Worm (Caenorhabditis elegans) whole organism, L3 larva: ENCODE data around the gene clec-28.

Source experiments
- R02D3.7 ChIP-seq: fragments of 150-350 bp; optimal IDR thresholded peaks from 2 replicates; lab custom pipeline; 2014; ENCODE audit warnings: missing biosample characterization, missing genetic modification characterization
- ZK546.5 ChIP-seq: sonication (generic microtip); optimal IDR thresholded peaks from 2 replicates; lab custom pipeline; 2017; ENCODE audit warnings: missing biosample characterization, missing genetic modification characterization
- ama-1 ChIP-seq: fragments of 150-350 bp; optimal IDR thresholded peaks from 2 replicates; lab custom pipeline; 2018
- ceh-16 ChIP-seq: sonication (generic microtip); optimal IDR thresholded peaks from 2 replicates; lab custom pipeline; 2017; ENCODE audit warnings: missing biosample characterization, missing genetic modification characterization
- ceh-28 ChIP-seq: fragments of 150-350 bp; optimal IDR thresholded peaks from 2 replicates; lab custom pipeline; 2014; ENCODE audit warnings: missing biosample characterization, missing genetic modification reagents, missing genetic modification characterization
- ceh-82 ChIP-seq: fragments of 150-350 bp; optimal IDR thresholded peaks from 2 replicates; lab custom pipeline; 2014; ENCODE audit warnings: missing biosample characterization, missing genetic modification characterization
- daf-12 ChIP-seq: fragments of 150-350 bp; optimal IDR thresholded peaks from 2 replicates; lab custom pipeline; 2014; ENCODE audit warnings: missing biosample characterization, missing genetic modification reagents, missing genetic modification characterization
- egl-27 ChIP-seq: sonication (generic microtip); optimal IDR thresholded peaks from 4 replicates; lab custom pipeline; 2017; ENCODE audit warnings: missing biosample characterization, missing genetic modification reagents, missing genetic modification characterization
- elt-1 ChIP-seq: fragments of 150-350 bp; optimal IDR thresholded peaks from 2 replicates; lab custom pipeline; 2014; ENCODE audit warnings: missing biosample characterization, missing genetic modification characterization
- elt-2 ChIP-seq: sonication (generic microtip); optimal IDR thresholded peaks from 2 replicates; lab custom pipeline; 2016; ENCODE audit warnings: missing genetic modification reagents, mild to moderate bottlenecking, missing genetic modification characterization, missing compliant biosample characterization
- elt-3 ChIP-seq, 3 experiments: fragments of 150-350 bp in 1 of 3; sonication (generic microtip) in 2 of 3; optimal IDR thresholded peaks; 2 replicates in 2 of 3; 4 replicates in 1 of 3; lab custom pipeline; 2014 to 2017; ENCODE audit warnings: missing biosample characterization in 3 of 3, missing genetic modification characterization in 3 of 3
- eor-1 ChIP-seq, 2 experiments: fragments of 150-350 bp; optimal IDR thresholded peaks; 2 replicates each; lab custom pipeline; 2014 to 2018; ENCODE audit warnings: missing biosample characterization in 2 of 2, missing genetic modification characterization in 2 of 2
- fkh-2 ChIP-seq: fragments of 150-350 bp; optimal IDR thresholded peaks from 2 replicates; lab custom pipeline; 2014; ENCODE audit warnings: missing biosample characterization, missing genetic modification reagents, missing genetic modification characterization
- fos-1 ChIP-seq: fragments of 150-350 bp; optimal IDR thresholded peaks from 2 replicates; lab custom pipeline; 2014; ENCODE audit warnings: missing biosample characterization, missing genetic modification characterization
- hmg-11 ChIP-seq: sonication (generic microtip); optimal IDR thresholded peaks from 2 replicates; lab custom pipeline; 2016; ENCODE audit warnings: missing genetic modification characterization, missing compliant biosample characterization
- jun-1 ChIP-seq: fragments of 150-350 bp; optimal IDR thresholded peaks from 2 replicates; lab custom pipeline; 2014; ENCODE audit warnings: missing biosample characterization, missing genetic modification reagents, missing genetic modification characterization
- lin-15B ChIP-seq: fragments of 150-350 bp; optimal IDR thresholded peaks from 2 replicates; lab custom pipeline; 2014; ENCODE audit warnings: missing biosample characterization, missing genetic modification characterization
- lin-39 ChIP-seq: fragments of 150-350 bp; optimal IDR thresholded peaks from 2 replicates; lab custom pipeline; 2018; ENCODE audit warnings: missing biosample characterization, missing genetic modification reagents, missing genetic modification characterization
- lsy-12 ChIP-seq: sonication (generic microtip); optimal IDR thresholded peaks from 2 replicates; lab custom pipeline; 2016; ENCODE audit warnings: mild to moderate bottlenecking, missing genetic modification characterization, missing compliant biosample characterization
- mdl-1 ChIP-seq: fragments of 150-350 bp; optimal IDR thresholded peaks from 2 replicates; lab custom pipeline; 2014; ENCODE audit warnings: missing biosample characterization, missing genetic modification characterization
- mml-1 ChIP-seq: fragments of 150-350 bp; sonication (generic microtip); optimal IDR thresholded peaks from 3 replicates; lab custom pipeline; 2014; ENCODE audit warnings: missing biosample characterization, missing genetic modification characterization
- nfya-1 ChIP-seq: sonication (generic microtip); optimal IDR thresholded peaks from 2 replicates; lab custom pipeline; 2017; ENCODE audit warnings: missing genetic modification characterization, mild to moderate bottlenecking, missing compliant biosample characterization, antibody characterized with exemption, moderate library complexity; ENCODE audit not compliant: insufficient read depth
- nhr-11 ChIP-seq: fragments of 150-350 bp; optimal IDR thresholded peaks from 2 replicates; lab custom pipeline; 2014; ENCODE audit warnings: missing biosample characterization, missing genetic modification characterization
- nhr-12 ChIP-seq: fragments of 150-350 bp; optimal IDR thresholded peaks from 2 replicates; lab custom pipeline; 2014; ENCODE audit warnings: missing biosample characterization, missing genetic modification characterization
- nhr-237 ChIP-seq: fragments of 150-350 bp; optimal IDR thresholded peaks from 2 replicates; lab custom pipeline; 2014; ENCODE audit warnings: missing biosample characterization, missing genetic modification characterization
- nhr-25 ChIP-seq: sonication (generic microtip); optimal IDR thresholded peaks from 2 replicates; lab custom pipeline; 2017; ENCODE audit warnings: missing biosample characterization, missing genetic modification characterization
- nhr-28 ChIP-seq: fragments of 150-350 bp; optimal IDR thresholded peaks from 2 replicates; lab custom pipeline; 2014; ENCODE audit warnings: missing biosample characterization, missing genetic modification characterization
- nhr-43 ChIP-seq: sonication (generic microtip); optimal IDR thresholded peaks from 2 replicates; lab custom pipeline; 2016; ENCODE audit warnings: mild to moderate bottlenecking, missing genetic modification characterization, missing compliant biosample characterization; ENCODE audit not compliant: poor library complexity, severe bottlenecking
- nhr-76 ChIP-seq: fragments of 150-350 bp; sonication (generic microtip); optimal IDR thresholded peaks from 5 replicates; lab custom pipeline; 2014; ENCODE audit warnings: missing biosample characterization, missing genetic modification characterization
- nhr-77 ChIP-seq: fragments of 150-350 bp; optimal IDR thresholded peaks from 2 replicates; lab custom pipeline; 2014; ENCODE audit warnings: missing biosample characterization, missing genetic modification characterization
- pha-4 ChIP-seq: fragments of 150-350 bp; optimal IDR thresholded peaks from 2 replicates; lab custom pipeline; 2014; ENCODE audit warnings: missing biosample characterization, missing genetic modification reagents, missing genetic modification characterization
- pqm-1 ChIP-seq: fragments of 150-350 bp; optimal IDR thresholded peaks from 2 replicates; lab custom pipeline; 2017; ENCODE audit warnings: missing biosample characterization, missing genetic modification characterization, inconsistent platforms
- sea-2 ChIP-seq: fragments of 150-350 bp; sonication (generic microtip); optimal IDR thresholded peaks from 4 replicates; lab custom pipeline; 2014; ENCODE audit warnings: missing biosample characterization, missing genetic modification reagents, missing genetic modification characterization
- skn-1 ChIP-seq: fragments of 150-350 bp; optimal IDR thresholded peaks from 2 replicates; lab custom pipeline; 2014; ENCODE audit warnings: missing biosample characterization, missing genetic modification characterization
- snpc-4 ChIP-seq: fragments of 150-350 bp; optimal IDR thresholded peaks from 2 replicates; lab custom pipeline; 2014; ENCODE audit warnings: missing biosample characterization, missing genetic modification characterization
- tbx-2 ChIP-seq: sonication (generic microtip); optimal IDR thresholded peaks from 2 replicates; lab custom pipeline; 2016; ENCODE audit warnings: mild to moderate bottlenecking, missing genetic modification characterization, missing compliant biosample characterization
- unc-39 ChIP-seq: sonication (generic microtip); optimal IDR thresholded peaks from 4 replicates; lab custom pipeline; 2017; ENCODE audit warnings: missing biosample characterization, missing genetic modification characterization
- unc-62 ChIP-seq: fragments of 150-350 bp; sonication (generic microtip); optimal IDR thresholded peaks from 4 replicates; lab custom pipeline; 2014; ENCODE audit warnings: missing biosample characterization, missing genetic modification reagents, missing genetic modification characterization
- zag-1 ChIP-seq: fragments of 150-350 bp; optimal IDR thresholded peaks from 2 replicates; lab custom pipeline; 2014; ENCODE audit warnings: missing biosample characterization, missing genetic modification characterization
- ztf-11 ChIP-seq: fragments of 150-350 bp; optimal IDR thresholded peaks from 2 replicates; lab custom pipeline; 2014; ENCODE audit warnings: missing biosample characterization, missing genetic modification characterization
- ztf-4 ChIP-seq: fragments of 150-350 bp; optimal IDR thresholded peaks from 2 replicates; lab custom pipeline; 2014; ENCODE audit warnings: missing biosample characterization, missing genetic modification characterization

Gene clec-28

DNA sequence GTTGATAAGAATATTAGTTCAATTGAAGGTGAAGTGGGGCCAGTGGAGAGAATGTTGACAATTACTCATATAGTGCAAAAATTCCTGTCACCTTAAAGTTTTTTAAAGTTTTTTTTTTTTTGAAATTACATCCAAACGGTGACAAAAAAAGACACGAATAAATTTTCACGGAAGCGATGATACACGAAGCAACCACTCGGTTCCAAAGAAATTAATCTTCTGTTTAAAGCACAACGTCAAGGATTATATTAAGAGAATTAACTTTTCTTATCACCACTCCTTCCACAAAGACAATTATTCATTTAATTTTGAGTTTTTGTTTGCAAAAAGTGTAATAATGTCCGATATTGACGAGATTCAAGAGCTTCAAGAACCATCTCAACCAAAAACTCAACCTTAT is at the start of gene clec-28:
Gene clec-28, plus strand, starts transcription at position 301 of the 400 bp plus-strand sequence.
- no peak for TF ChIP-seq elt-1 (tag; lab: Kevin White, UChicago)
- no peak for TF ChIP-seq sea-2
- no peak for TF ChIP-seq ama-1 (lab: Kevin White, UChicago)
- TF ChIP-seq nhr-28 (tag; lab: Kevin White, UChicago), result no peak
- no peak for TF ChIP-seq jun-1 (tag; lab: Kevin White, UChicago)

DNA sequence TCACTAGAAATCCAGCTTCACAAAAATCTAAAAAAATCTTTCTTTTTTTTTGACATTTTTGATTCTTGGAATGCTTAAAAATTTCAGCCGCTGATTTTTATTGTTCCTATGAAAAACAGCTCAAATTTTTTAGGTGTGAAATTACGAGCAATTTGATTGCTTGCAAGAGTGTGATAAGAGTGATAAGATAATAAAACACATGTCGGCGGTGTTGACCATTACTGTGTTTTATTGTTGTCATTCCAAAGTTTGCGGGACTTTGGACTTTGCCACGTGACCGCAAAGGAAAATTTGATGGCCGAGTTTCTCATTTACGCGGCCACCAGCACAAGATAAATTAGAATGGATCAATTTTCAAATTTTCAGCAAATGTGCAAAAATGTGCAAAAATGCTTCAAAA is 48.8 kb upstream of the clec-28 start:
- peak; percentile 88 for TF ChIP-seq elt-2
- peak; percentile 80 for TF ChIP-seq pqm-1 (tag; lab: Kevin White, UChicago)
- TF ChIP-seq fkh-2, result no peak

DNA sequence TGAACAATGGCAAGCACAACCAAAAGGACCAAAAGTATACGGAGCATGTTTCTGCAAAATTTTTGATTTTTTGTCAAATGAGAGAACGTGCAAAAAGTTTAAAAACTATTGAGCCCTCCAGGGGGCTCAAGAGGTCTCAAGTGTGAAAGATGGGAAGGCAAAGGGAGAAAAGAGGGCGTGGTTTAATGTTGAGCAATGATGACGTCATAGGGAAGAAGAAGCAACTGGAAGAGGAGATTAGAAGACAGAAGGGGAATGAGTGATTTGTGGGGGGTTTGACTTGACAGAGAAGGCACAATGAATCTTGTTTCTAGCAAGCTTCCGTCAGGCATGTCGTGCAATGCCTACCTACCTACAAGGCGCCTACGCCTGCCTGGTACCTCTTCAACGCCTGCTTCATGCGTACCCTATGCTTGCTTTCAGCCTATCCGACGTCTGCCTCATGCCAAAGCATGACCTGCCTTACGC is 44.2 kb upstream of the clec-28 start, which contains the start of gene T20B3.14:
Gene T20B3.14, minus strand, starts transcription at position 51 of the 468 bp plus-strand sequence.
- TF ChIP-seq daf-12 (tag; lab: Kevin White, UChicago), result no peak
- TF ChIP-seq elt-2, result no peak
- peak; percentile 65 for TF ChIP-seq lin-39
- TF ChIP-seq elt-1 (tag; lab: Kevin White, UChicago), result peak; percentile 1

DNA sequence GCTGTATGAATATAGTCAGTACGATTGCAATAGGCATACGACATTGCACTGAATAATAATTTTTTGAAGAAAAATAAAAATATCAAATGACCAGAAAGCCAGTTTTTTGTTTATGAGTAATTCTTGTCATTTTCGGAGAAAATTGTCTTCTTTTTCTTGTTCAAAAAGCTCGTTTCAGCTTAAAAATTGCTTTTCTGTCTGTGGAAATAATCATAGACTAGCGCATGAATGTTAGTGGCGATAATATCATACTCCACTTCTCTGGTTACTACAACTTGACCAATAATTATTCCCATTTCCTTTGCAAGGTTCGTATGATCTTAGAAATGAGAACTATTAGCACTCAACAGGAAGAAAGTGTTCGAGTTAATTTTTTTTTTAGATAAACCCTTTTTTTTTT is 38.0 kb upstream of the clec-28 start, which contains the start of gene srh-216:
Gene srh-216, minus strand, starts transcription at position 101 of the 400 bp plus-strand sequence.
- TF ChIP-seq zag-1 (tag; lab: Kevin White, UChicago) (no peak), tbx-2 (tag; lab: Kevin White, UChicago) (no peak), elt-3 (tag; optimal IDR thresholded peaks at IDR 0.05; lab: Kevin White, UChicago) (no peak), skn-1 (tag; lab: Kevin White, UChicago) (no peak), R02D3.7 (no peak), ceh-16 (tag; lab: Kevin White, UChicago) (no peak), snpc-4 (tag; lab: Kevin White, UChicago) (no peak), ceh-28 (tag; lab: Kevin White, UChicago) (no peak), ZK546.5 (tag; lab: Kevin White, UChicago) (no peak), fos-1 (tag; lab: Kevin White, UChicago) (no peak), pqm-1 (tag; lab: Kevin White, UChicago) (no peak), nhr-28 (tag; lab: Kevin White, UChicago) (no peak), mdl-1 (tag; lab: Kevin White, UChicago) (no peak), nhr-43 (tag; lab: Kevin White, UChicago) (no peak), nfya-1 (no peak), elt-1 (tag; lab: Kevin White, UChicago) (no peak), fkh-2 (no peak), nhr-77 (no peak)

DNA sequence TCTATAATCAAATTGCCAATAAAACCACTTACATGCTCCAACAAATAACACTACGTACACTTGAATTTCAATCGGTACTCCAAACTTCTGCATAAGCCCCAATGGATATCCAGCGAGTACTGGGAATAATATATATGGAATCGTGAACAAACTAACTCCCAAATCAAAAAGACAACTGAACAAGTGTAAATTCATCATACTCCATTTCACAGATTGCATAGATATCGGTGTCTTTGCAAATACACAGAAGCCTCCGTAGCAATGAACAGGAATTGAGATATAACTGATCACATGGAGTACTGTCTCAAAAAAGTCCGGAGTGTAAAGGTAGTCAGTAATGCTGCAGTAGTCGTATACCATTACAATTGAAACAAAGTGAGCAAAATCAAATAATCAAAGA is 36.1 kb upstream of the clec-28 start, which contains the start of gene srh-214:
Gene srh-214, minus strand, starts transcription at position 360 of the 400 bp plus-strand sequence.
- no peak for TF ChIP-seq nhr-12 (tag; lab: Kevin White, UChicago)
- no peak for TF ChIP-seq fos-1 (tag; lab: Kevin White, UChicago)
- no peak for TF ChIP-seq unc-39 (tag; lab: Kevin White, UChicago)
- no peak for TF ChIP-seq nhr-43 (tag; lab: Kevin White, UChicago)
- no peak for TF ChIP-seq lin-15B
- TF ChIP-seq snpc-4 (tag; lab: Kevin White, UChicago), result no peak
- no peak for TF ChIP-seq elt-2
- TF ChIP-seq mml-1, result no peak
- no peak for TF ChIP-seq ztf-11
- TF ChIP-seq ceh-16 (tag; lab: Kevin White, UChicago), result no peak
- no peak for TF ChIP-seq hmg-11 (tag; lab: Kevin White, UChicago)
- no peak for TF ChIP-seq egl-27 (tag; lab: Kevin White, UChicago)

DNA sequence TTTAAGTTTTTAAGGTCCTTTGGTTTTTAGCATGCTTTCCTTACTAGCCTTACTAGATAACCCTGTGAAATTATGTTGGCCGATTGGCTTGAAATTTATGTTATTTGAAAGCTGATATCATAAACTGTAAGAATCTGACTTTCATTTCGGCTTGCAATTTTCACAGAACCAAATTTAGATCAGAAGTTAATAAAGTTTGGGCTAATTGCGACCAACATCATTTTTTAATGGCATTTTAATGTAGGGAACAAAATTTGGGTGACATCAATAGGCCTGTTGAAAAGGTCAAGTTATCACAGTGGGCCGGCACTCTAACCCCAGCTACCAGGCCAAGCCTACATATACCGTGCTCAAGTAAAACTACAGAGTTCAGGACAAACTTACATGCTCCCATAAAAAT is 34.2 kb upstream of the clec-28 start:
- TF ChIP-seq sea-2 (no peak), nhr-11 (tag; lab: Kevin White, UChicago) (no peak), nhr-76 (tag; lab: Kevin White, UChicago) (no peak), elt-3 (tag; optimal IDR thresholded peaks at IDR 0.05; lab: Kevin White, UChicago) (no peak), ceh-28 (tag; lab: Kevin White, UChicago) (no peak), daf-12 (tag; lab: Kevin White, UChicago) (no peak), ztf-4 (tag; lab: Kevin White, UChicago) (no peak), mdl-1 (tag; lab: Kevin White, UChicago) (no peak), nhr-12 (tag; lab: Kevin White, UChicago) (no peak), ZK546.5 (tag; lab: Kevin White, UChicago) (no peak), nhr-237 (tag; lab: Kevin White, UChicago) (no peak), pha-4 (tag; lab: Kevin White, UChicago) (no peak), ceh-82 (no peak), lin-39 (no peak), lsy-12 (tag; lab: Kevin White, UChicago) (no peak), eor-1 (tag; optimal IDR thresholded peaks at IDR 0.05; lab: Kevin White, UChicago) (no peak), unc-62 (GFP tag; lab: Kevin White, UChicago) (no peak), nhr-25 (tag; lab: Kevin White, UChicago) (no peak), mml-1 (no peak)
